Worm (Caenorhabditis elegans) whole organism, L4 larva: ENCODE results near the gene F43D2.6.

ENCODE experiments used
- D1046.2 ChIP-seq: fragments of 200-800 bp; sonication (Bioruptor generic); IDR thresholded peaks from 2 replicates; pipeline ENCODE4 v1.3.6; 2022; ENCODE audit warnings: missing genetic modification characterization, missing compliant biosample characterization
- F49E8.2 ChIP-seq: sonication (generic microtip); optimal IDR thresholded peaks from 2 replicates; lab custom pipeline; 2016; ENCODE audit warnings: missing compliant biosample characterization, mild to moderate bottlenecking, missing genetic modification characterization, borderline replicate concordance
- Y48G9A.11 ChIP-seq: fragments of 200-800 bp; sonication (Bioruptor generic); IDR thresholded peaks from 2 replicates; pipeline ENCODE4 v1.3.6; 2022; ENCODE audit warnings: missing genetic modification reagents, missing genetic modification characterization, missing compliant biosample characterization
- Y75B8A.6 ChIP-seq: fragments of 200-800 bp; sonication (Bioruptor generic); IDR thresholded peaks from 2 replicates; pipeline ENCODE4 v1.3.6; 2022; ENCODE audit warnings: missing genetic modification reagents, missing genetic modification characterization, missing compliant biosample characterization
- ZK337.2 ChIP-seq: fragments of 200-800 bp; sonication (Bioruptor generic); IDR thresholded peaks from 2 replicates; pipeline ENCODE4 v1.3.6; 2022; ENCODE audit warnings: missing genetic modification reagents, missing genetic modification characterization, missing compliant biosample characterization
- aha-1 ChIP-seq: fragments of 150-350 bp; peaks from one replicate; lab custom pipeline; 2014; ENCODE audit warnings: missing biosample characterization, missing genetic modification characterization
- aly-2 ChIP-seq: sonication (generic microtip); optimal IDR thresholded peaks from 2 replicates; lab custom pipeline; 2018; ENCODE audit warnings: missing biosample characterization, missing genetic modification characterization
- ama-1 ChIP-seq: fragments of 150-350 bp; optimal IDR thresholded peaks from 2 replicates; lab custom pipeline; 2014; ENCODE audit warnings: inconsistent platforms, mixed read lengths
- attf-4 ChIP-seq: sonication (generic microtip); optimal IDR thresholded peaks from 3 replicates; lab custom pipeline; 2017; ENCODE audit warnings: missing biosample characterization, missing genetic modification characterization
- ceh-32 ChIP-seq: sonication (generic microtip); optimal IDR thresholded peaks from 2 replicates; lab custom pipeline; 2016; ENCODE audit warnings: mild to moderate bottlenecking, missing genetic modification characterization, missing compliant biosample characterization; ENCODE audit not compliant: poor library complexity
- ceh-82 ChIP-seq: sonication (generic microtip); optimal IDR thresholded peaks from 2 replicates; lab custom pipeline; 2017; ENCODE audit warnings: missing biosample characterization, missing genetic modification characterization
- ces-1 ChIP-seq: fragments of 150-350 bp; sonication (generic microtip); optimal IDR thresholded peaks from 4 replicates; lab custom pipeline; 2014; ENCODE audit warnings: missing biosample characterization, missing genetic modification reagents, missing genetic modification characterization
- ctbp-1 ChIP-seq: fragments of 200-800 bp; sonication (Bioruptor generic); IDR thresholded peaks from 2 replicates; pipeline ENCODE4 v1.3.6; 2022; ENCODE audit warnings: missing genetic modification reagents, missing genetic modification characterization, missing compliant biosample characterization
- daf-12 ChIP-seq: fragments of 150-350 bp; optimal IDR thresholded peaks from 2 replicates; lab custom pipeline; 2014; ENCODE audit warnings: missing biosample characterization, missing genetic modification reagents, missing genetic modification characterization
- daf-16 ChIP-seq, 3 experiments: sonication (generic microtip); optimal IDR thresholded peaks; 2 replicates each; lab custom pipeline; 2016 to 2017; ENCODE audit warnings: missing genetic modification characterization in 3 of 3, missing genetic modification reagents in 3 of 3, mild to moderate bottlenecking in 2 of 3, missing compliant biosample characterization in 2 of 3, missing biosample characterization in 1 of 3, moderate library complexity in 1 of 3
- dmd-6 ChIP-seq: fragments of 200-800 bp; sonication (Bioruptor generic); IDR thresholded peaks from 2 replicates; pipeline ENCODE4 v1.3.6; 2022; ENCODE audit warnings: missing genetic modification reagents, missing genetic modification characterization, missing compliant biosample characterization
- dmd-9 ChIP-seq: fragments of 200-800 bp; sonication (Bioruptor generic); IDR thresholded peaks from 2 replicates; pipeline ENCODE4 v1.3.6; 2022; ENCODE audit warnings: missing genetic modification reagents, missing genetic modification characterization, missing compliant biosample characterization
- duxl-1 ChIP-seq: sonication (generic microtip); optimal IDR thresholded peaks from 2 replicates; lab custom pipeline; 2016; ENCODE audit warnings: mild to moderate bottlenecking, missing genetic modification characterization, moderate library complexity, missing compliant biosample characterization; ENCODE audit not compliant: poor library complexity
- jun-1 ChIP-seq: fragments of 150-350 bp; optimal IDR thresholded peaks from 2 replicates; lab custom pipeline; 2014; ENCODE audit warnings: missing biosample characterization, missing genetic modification reagents, missing genetic modification characterization
- lin-1 ChIP-seq: fragments of 200-800 bp; sonication (Bioruptor generic); IDR thresholded peaks from 2 replicates; pipeline ENCODE4 v1.3.6; 2022; ENCODE audit warnings: missing genetic modification reagents, missing genetic modification characterization, missing compliant biosample characterization
- lin-13 ChIP-seq: fragments of 150-350 bp; optimal IDR thresholded peaks from 2 replicates; lab custom pipeline; 2014; ENCODE audit warnings: missing biosample characterization, missing genetic modification reagents, missing genetic modification characterization
- lin-15B ChIP-seq: fragments of 150-350 bp; sonication (generic microtip); optimal IDR thresholded peaks from 3 replicates; lab custom pipeline; 2014; ENCODE audit warnings: missing biosample characterization, missing genetic modification characterization
- lsy-2 ChIP-seq, 2 experiments: fragments of 150-350 bp in 1 of 2; sonication (generic microtip) in 1 of 2; optimal IDR thresholded peaks; 2 replicates each; lab custom pipeline; 2014 to 2017; ENCODE audit warnings: missing biosample characterization in 2 of 2, missing genetic modification characterization in 2 of 2
- mdt-29 ChIP-seq: fragments of 200-800 bp; sonication (Bioruptor generic); IDR thresholded peaks from 2 replicates; pipeline ENCODE4 v1.3.6; 2022; ENCODE audit warnings: missing genetic modification reagents, missing genetic modification characterization, missing compliant biosample characterization
- mep-1 ChIP-seq: fragments of 150-350 bp; sonication (generic microtip); optimal IDR thresholded peaks from 3 replicates; lab custom pipeline; 2014; ENCODE audit warnings: missing biosample characterization, missing genetic modification characterization
- mes-2 ChIP-seq: sonication (generic microtip); optimal IDR thresholded peaks from 2 replicates; lab custom pipeline; 2016; ENCODE audit warnings: missing genotype, mild to moderate bottlenecking, missing genetic modification characterization, missing compliant biosample characterization; ENCODE audit not compliant: poor library complexity, severe bottlenecking
- nhr-10 ChIP-seq: fragments of 150-350 bp; optimal IDR thresholded peaks from 2 replicates; lab custom pipeline; 2014; ENCODE audit warnings: missing biosample characterization, missing genetic modification characterization
- nhr-102 ChIP-seq: sonication (generic microtip); optimal IDR thresholded peaks from 2 replicates; lab custom pipeline; 2016; ENCODE audit warnings: mild to moderate bottlenecking, missing genetic modification characterization, moderate library complexity, missing compliant biosample characterization
- nhr-11 ChIP-seq: fragments of 150-350 bp; optimal IDR thresholded peaks from 2 replicates; lab custom pipeline; 2014; ENCODE audit warnings: missing biosample characterization, missing genetic modification characterization
- nhr-111 ChIP-seq: fragments of 200-800 bp; sonication (Bioruptor generic); optimal IDR thresholded peaks from 2 replicates; lab custom pipeline; 2018; ENCODE audit warnings: mild to moderate bottlenecking, missing genetic modification characterization, missing compliant biosample characterization
- nhr-48 ChIP-seq: sonication (generic microtip); optimal IDR thresholded peaks from 2 replicates; lab custom pipeline; 2016; ENCODE audit warnings: mild to moderate bottlenecking, missing genetic modification characterization, missing compliant biosample characterization
- nhr-76 ChIP-seq: fragments of 150-350 bp; optimal IDR thresholded peaks from 2 replicates; lab custom pipeline; 2014; ENCODE audit warnings: missing biosample characterization, missing genetic modification characterization
- pha-4 ChIP-seq, 2 experiments: fragments of 150-350 bp in 1 of 2; fragments of 200-800 bp in 1 of 2; sonication (Bioruptor generic) in 1 of 2; IDR thresholded peaks in 1 of 2; optimal IDR thresholded peaks in 1 of 2; 2 replicates each; pipeline versions ENCODE4 v1.3.6 to Lab custom; 2014 to 2022; ENCODE audit warnings: missing genetic modification characterization in 2 of 2, missing genetic modification reagents in 2 of 2, missing biosample characterization in 1 of 2, missing compliant biosample characterization in 1 of 2
- php-3 ChIP-seq: fragments of 200-800 bp; sonication (Bioruptor generic); IDR thresholded peaks from 2 replicates; pipeline ENCODE4 v1.3.6; 2022; ENCODE audit warnings: missing genetic modification reagents, missing genetic modification characterization, missing compliant biosample characterization
- sdz-12 ChIP-seq: fragments of 200-800 bp; sonication (Bioruptor generic); optimal IDR thresholded peaks from 2 replicates; lab custom pipeline; 2018; ENCODE audit warnings: mild to moderate bottlenecking, missing genetic modification characterization, missing compliant biosample characterization
- snpc-1.2 ChIP-seq: fragments of 200-800 bp; sonication (Bioruptor generic); IDR thresholded peaks from 2 replicates; pipeline ENCODE4 v1.3.6; 2022; ENCODE audit warnings: missing genetic modification reagents, missing genetic modification characterization, missing compliant biosample characterization
- snpc-4 ChIP-seq: fragments of 150-350 bp; optimal IDR thresholded peaks from 2 replicates; lab custom pipeline; 2014; ENCODE audit warnings: missing biosample characterization, missing genetic modification characterization
- spr-1 ChIP-seq: sonication (generic microtip); optimal IDR thresholded peaks from 2 replicates; lab custom pipeline; 2016; ENCODE audit warnings: mild to moderate bottlenecking, missing genetic modification characterization, missing compliant biosample characterization
- spr-3 ChIP-seq: fragments of 200-800 bp; sonication (Bioruptor generic); optimal IDR thresholded peaks from 2 replicates; lab custom pipeline; 2018; ENCODE audit warnings: mild to moderate bottlenecking, missing genetic modification characterization, missing compliant biosample characterization
- unc-130 ChIP-seq: sonication (generic microtip); optimal IDR thresholded peaks from 2 replicates; lab custom pipeline; 2016; ENCODE audit warnings: missing genetic modification reagents, missing genetic modification characterization, missing compliant biosample characterization
- unc-39 ChIP-seq: sonication (generic microtip); optimal IDR thresholded peaks from 2 replicates; lab custom pipeline; 2017; ENCODE audit warnings: missing biosample characterization, missing genetic modification characterization
- zag-1 ChIP-seq: fragments of 150-350 bp; optimal IDR thresholded peaks from 2 replicates; lab custom pipeline; 2014; ENCODE audit warnings: missing biosample characterization, missing genetic modification characterization
- zip-11 ChIP-seq: fragments of 200-800 bp; sonication (Bioruptor generic); IDR thresholded peaks from 2 replicates; pipeline ENCODE4 v1.3.6; 2022; ENCODE audit warnings: missing genetic modification characterization, missing compliant biosample characterization
- zip-2 ChIP-seq: fragments of 150-350 bp; optimal IDR thresholded peaks from 2 replicates; lab custom pipeline; 2014; ENCODE audit warnings: missing biosample characterization, missing genetic modification characterization
- ztf-11 ChIP-seq: fragments of 150-350 bp; optimal IDR thresholded peaks from 2 replicates; lab custom pipeline; 2014; ENCODE audit warnings: missing biosample characterization, missing genetic modification characterization

Gene F43D2.6

ce11 chrV:14617711-14618110 is 17.3 kb downstream of the F43D2.6 start:
- TF ChIP-seq aha-1 (tag; lab: Kevin White, UChicago), result peak; percentile 25
- TF ChIP-seq ces-1, result no peak
- TF ChIP-seq D1046.2, result no peak
- TF ChIP-seq snpc-4 (tag; lab: Kevin White, UChicago), result no peak

- TF ChIP-seq snpc-4 (tag; lab: Kevin White, UChicago), result no peak
Measured at ce11 chrV:14615671-14616070, 19.3 kb downstream of the F43D2.6 start.

ce11 chrV:14614454-14614853 is 20.5 kb downstream of the F43D2.6 start:
- TF ChIP-seq ZK337.2 (GFP tag; lab: Robert Waterston, UW) (no peak), spr-3 (no peak), dmd-9 (GFP tag; lab: Robert Waterston, UW) (no peak)

ce11 chrV:14612168-14612567 is 22.8 kb downstream of the F43D2.6 start, which contains the start of the genes R11H6.5 and ccnk-1:
TSS of gene R11H6.5 (minus strand) at chrV:14612222.
TSS of gene ccnk-1 (plus strand) at chrV:14612548.
- TF ChIP-seq duxl-1 (tag; lab: Kevin White, UChicago), result no peak
- TF ChIP-seq lin-15B (tag; lab: Kevin White, UChicago), result no peak
- no peak for TF ChIP-seq dmd-9 (GFP tag; lab: Robert Waterston, UW)
- no peak for TF ChIP-seq aly-2 (tag; lab: Kevin White, UChicago)
- no peak for TF ChIP-seq Y75B8A.6 (GFP tag; lab: Robert Waterston, UW)
- TF ChIP-seq snpc-4 (tag; lab: Kevin White, UChicago), result no peak
- TF ChIP-seq nhr-102 (tag; lab: Kevin White, UChicago), result no peak
- TF ChIP-seq mdt-29 (GFP tag; lab: Robert Waterston, UW), result no peak
- TF ChIP-seq unc-130 (GFP tag; lab: Kevin White, UChicago), result no peak
- TF ChIP-seq nhr-11 (tag; lab: Kevin White, UChicago), result no peak
- TF ChIP-seq ctbp-1 (GFP tag; lab: Robert Waterston, UW), result no peak
- no peak for TF ChIP-seq unc-39 (tag; lab: Kevin White, UChicago)
- no peak for TF ChIP-seq spr-1 (tag; lab: Kevin White, UChicago)
- no peak for TF ChIP-seq nhr-111 (GFP tag; lab: Kevin White, UChicago)
- no peak for TF ChIP-seq ztf-11 (tag; lab: Kevin White, UChicago)
- TF ChIP-seq zip-11 (GFP tag; lab: Robert Waterston, UW), result no peak
- TF ChIP-seq lin-1 (GFP tag; lab: Robert Waterston, UW), result no peak
- TF ChIP-seq daf-12 (tag; lab: Kevin White, UChicago), result no peak
- TF ChIP-seq sdz-12, result no peak
- no peak for TF ChIP-seq F49E8.2
- no peak for TF ChIP-seq daf-16 (GFP tag; optimal IDR thresholded peaks at IDR 0.05; lab: Kevin White, UChicago)
- no peak for TF ChIP-seq daf-16 (tag; optimal IDR thresholded peaks at IDR 0.05; lab: Kevin White, UChicago)
- no peak for TF ChIP-seq Y48G9A.11 (GFP tag; lab: Robert Waterston, UW)
- no peak for TF ChIP-seq spr-3
- no peak for TF ChIP-seq ama-1 (lab: Kevin White, UChicago)
- TF ChIP-seq pha-4 (GFP tag; IDR thresholded peaks at IDR 0.05; lab: Robert Waterston, UW), result no peak
- no peak for TF ChIP-seq pha-4 (tag; optimal IDR thresholded peaks at IDR 0.05; lab: Kevin White, UChicago)
- TF ChIP-seq mes-2 (tag; lab: Kevin White, UChicago), result peak; percentile 69
- no peak for TF ChIP-seq attf-4
- no peak for TF ChIP-seq ceh-82 (tag; lab: Kevin White, UChicago)
- TF ChIP-seq zip-2, result no peak
- TF ChIP-seq jun-1 (tag; lab: Kevin White, UChicago), result no peak
- peak; percentile 42 for TF ChIP-seq mep-1 (tag; lab: Kevin White, UChicago)
- no peak for TF ChIP-seq nhr-48 (tag; lab: Kevin White, UChicago)
- no peak for TF ChIP-seq D1046.2
- TF ChIP-seq lsy-2 (tag; optimal IDR thresholded peaks at IDR 0.05; lab: Kevin White, UChicago), result peak; percentile 90 to 99
- TF ChIP-seq lin-13, result no peak
- no peak for TF ChIP-seq nhr-76 (tag; lab: Kevin White, UChicago)
- no peak for TF ChIP-seq dmd-6
- TF ChIP-seq snpc-1.2 (GFP tag; lab: Robert Waterston, UW), result no peak
- no peak for TF ChIP-seq ceh-32
- no peak for TF ChIP-seq nhr-10 (tag; lab: Kevin White, UChicago)
- no peak for TF ChIP-seq php-3 (GFP tag; lab: Robert Waterston, UW)
- TF ChIP-seq aha-1 (tag; lab: Kevin White, UChicago), result no peak
- TF ChIP-seq zag-1 (tag; lab: Kevin White, UChicago), result no peak
